Fruit fly (Drosophila melanogaster) whole organism, embryonic: Measurements from ENCODE around the gene CG9837.

Source experiments
- ATbp ChIP-seq: fragments of 200-800 bp; sonication (Bioruptor generic); optimal IDR thresholded peaks from 2 replicates; lab custom pipeline; 2017; ENCODE audit warnings: missing biosample characterization, mild to moderate bottlenecking, missing genetic modification characterization, missing genetic modification reagents
- Antp ChIP-seq: fragments of 200-800 bp; sonication (Bioruptor generic); optimal IDR thresholded peaks from 3 replicates; lab custom pipeline; 2016; ENCODE audit warnings: missing biosample characterization, missing genetic modification characterization
- Blimp-1 ChIP-seq: fragments of 200-800 bp; sonication (Bioruptor generic); optimal IDR thresholded peaks from 3 replicates; lab custom pipeline; 2018; ENCODE audit warnings: missing biosample characterization, missing genetic modification characterization, mild to moderate bottlenecking, moderate library complexity, missing genetic modification reagents
- BtbVII ChIP-seq: fragments of 200-800 bp; sonication (Bioruptor generic); optimal IDR thresholded peaks from 3 replicates; lab custom pipeline; 2017; ENCODE audit warnings: missing biosample characterization, mild to moderate bottlenecking, missing genetic modification characterization
- CG10321 ChIP-seq: fragments of 200-800 bp; sonication (Bioruptor generic); IDR thresholded peaks from 2 replicates; pipeline ENCODE4 v1.3.6; 2022; ENCODE audit warnings: missing biosample characterization, missing genetic modification characterization
- CG11093 ChIP-seq: fragments of 200-800 bp; sonication (Bioruptor generic); IDR thresholded peaks from 3 replicates; pipeline ENCODE4 v1.3.6; 2022; ENCODE audit warnings: missing biosample characterization, missing genetic modification characterization
- CG11560 ChIP-seq: fragments of 200-800 bp; sonication (Bioruptor generic); IDR thresholded peaks from 3 replicates; pipeline ENCODE4 v1.3.6; 2022; ENCODE audit warnings: missing biosample characterization, missing genetic modification characterization
- CG12299 ChIP-seq: fragments of 200-800 bp; sonication (Bioruptor generic); optimal IDR thresholded peaks from 2 replicates; lab custom pipeline; 2018; ENCODE audit warnings: missing biosample characterization, mild to moderate bottlenecking, missing genetic modification characterization
- CG12391 ChIP-seq: fragments of 200-800 bp; sonication (Bioruptor generic); optimal IDR thresholded peaks from 3 replicates; lab custom pipeline; 2018; ENCODE audit warnings: missing biosample characterization, mild to moderate bottlenecking, missing genetic modification characterization, moderate library complexity
- CG17328 ChIP-seq: fragments of 200-800 bp; sonication (Bioruptor generic); IDR thresholded peaks from 2 replicates; pipeline ENCODE4 v1.3.6; 2022; ENCODE audit warnings: missing biosample characterization, missing genetic modification characterization
- CG17568 ChIP-seq: fragments of 200-800 bp; sonication (Bioruptor generic); optimal IDR thresholded peaks from 2 replicates; lab custom pipeline; 2018; ENCODE audit warnings: missing biosample characterization, mild to moderate bottlenecking, missing genetic modification characterization, moderate library complexity
- CG18599 ChIP-seq: fragments of 200-800 bp; sonication (Bioruptor generic); optimal IDR thresholded peaks from 3 replicates; lab custom pipeline; 2017; ENCODE audit warnings: missing biosample characterization, missing genetic modification characterization, mild to moderate bottlenecking, moderate library complexity, missing genetic modification reagents
- CG2129 ChIP-seq: fragments of 200-800 bp; sonication (Bioruptor generic); IDR thresholded peaks from 2 replicates; pipeline ENCODE4 v1.3.6; 2022; ENCODE audit warnings: missing biosample characterization, missing genetic modification characterization; ENCODE audit not compliant: partially characterized antibody
- CG30020 ChIP-seq: fragments of 200-800 bp; optimal IDR thresholded peaks from 2 replicates; lab custom pipeline; 2019; ENCODE audit warnings: missing biosample characterization, mild to moderate bottlenecking, missing genetic modification characterization, moderate library complexity
- CG3281 ChIP-seq: fragments of 200-800 bp; sonication (Bioruptor generic); optimal IDR thresholded peaks from 3 replicates; lab custom pipeline; 2017; ENCODE audit warnings: missing biosample characterization, mild to moderate bottlenecking, missing genetic modification characterization
- CG4820 ChIP-seq: fragments of 200-800 bp; sonication (Bioruptor generic); optimal IDR thresholded peaks from 3 replicates; lab custom pipeline; 2016; ENCODE audit warnings: missing biosample characterization, missing genetic modification characterization
- CG6272 ChIP-seq: fragments of 200-800 bp; sonication (Bioruptor generic); IDR thresholded peaks from 2 replicates; pipeline ENCODE4 v1.3.6; 2022; ENCODE audit warnings: missing biosample characterization, missing genetic modification characterization
- CG7271 ChIP-seq: fragments of 200-800 bp; sonication (Bioruptor generic); optimal IDR thresholded peaks from 2 replicates; lab custom pipeline; 2018; ENCODE audit warnings: missing biosample characterization, mild to moderate bottlenecking, missing genetic modification characterization, moderate library complexity
- CG8089 ChIP-seq: fragments of 200-800 bp; sonication (Bioruptor generic); optimal IDR thresholded peaks from 3 replicates; lab custom pipeline; 2016; ENCODE audit warnings: missing biosample characterization, missing genetic modification characterization
- CG8290 ChIP-seq, 3 experiments: fragments of 200-800 bp; sonication (Bioruptor generic); optimal IDR thresholded peaks; 2 replicates each; lab custom pipeline; 2016 to 2019; ENCODE audit warnings: missing biosample characterization in 3 of 3, missing genetic modification characterization in 3 of 3, mild to moderate bottlenecking in 2 of 3, moderate library complexity in 1 of 3
- CG9609 ChIP-seq: fragments of 200-800 bp; sonication (Bioruptor generic); optimal IDR thresholded peaks from 3 replicates; lab custom pipeline; 2016; ENCODE audit warnings: missing biosample characterization, missing genetic modification characterization
- CG9727 ChIP-seq: fragments of 200-800 bp; sonication (Bioruptor generic); optimal IDR thresholded peaks from 3 replicates; lab custom pipeline; 2017; ENCODE audit warnings: missing biosample characterization, mild to moderate bottlenecking, missing genetic modification characterization
- Dip2 ChIP-seq: fragments of 200-800 bp; sonication (Bioruptor generic); IDR thresholded peaks from 2 replicates; pipeline ENCODE4 v1.3.6; 2022; ENCODE audit warnings: missing biosample characterization, missing genetic modification characterization
- Doc2 ChIP-seq: fragments of 200-800 bp; sonication (Bioruptor generic); IDR thresholded peaks from 2 replicates; pipeline ENCODE4 v1.3.6; 2022; ENCODE audit warnings: missing biosample characterization, missing genetic modification characterization
- E2f2 ChIP-seq: fragments of 200-800 bp; sonication (Bioruptor generic); IDR thresholded peaks from 2 replicates; pipeline ENCODE4 v1.3.6; 2022; ENCODE audit warnings: missing biosample characterization, missing genetic modification characterization
- Elba2 ChIP-seq: fragments of 200-800 bp; sonication (Bioruptor generic); optimal IDR thresholded peaks from 3 replicates; lab custom pipeline; 2016; ENCODE audit warnings: missing biosample characterization, missing genetic modification characterization
- Fer1 ChIP-seq: fragments of 200-800 bp; sonication (Bioruptor generic); optimal IDR thresholded peaks from 2 replicates; lab custom pipeline; 2017; ENCODE audit warnings: missing biosample characterization, mild to moderate bottlenecking, missing genetic modification characterization
- Hand ChIP-seq: fragments of 200-800 bp; sonication (Bioruptor generic); optimal IDR thresholded peaks from 2 replicates; lab custom pipeline; 2017; ENCODE audit warnings: mild to moderate bottlenecking, missing biosample characterization, missing genetic modification reagents, missing genetic modification characterization
- HmgZ ChIP-seq: fragments of 200-800 bp; sonication (Bioruptor generic); optimal IDR thresholded peaks from 2 replicates; lab custom pipeline; 2018; ENCODE audit warnings: missing biosample characterization, mild to moderate bottlenecking, missing genetic modification characterization
- Meics ChIP-seq: fragments of 200-800 bp; sonication (Bioruptor generic); optimal IDR thresholded peaks from 2 replicates; lab custom pipeline; 2017; ENCODE audit warnings: missing biosample characterization, mild to moderate bottlenecking, missing genetic modification characterization
- ara ChIP-seq: fragments of 200-800 bp; sonication (Bioruptor generic); IDR thresholded peaks from 2 replicates; pipeline ENCODE4 v1.3.6; 2022; ENCODE audit warnings: missing biosample characterization, missing genetic modification characterization
- ase ChIP-seq: fragments of 200-800 bp; sonication (Bioruptor generic); IDR thresholded peaks from 3 replicates; pipeline ENCODE4 v1.3.6; 2022; ENCODE audit warnings: missing biosample characterization, missing genetic modification characterization
- ash1 ChIP-seq: fragments of 200-800 bp; sonication (Bioruptor generic); optimal IDR thresholded peaks from 2 replicates; lab custom pipeline; 2018; ENCODE audit warnings: missing biosample characterization, mild to moderate bottlenecking, missing genetic modification characterization
- btn ChIP-seq: fragments of 200-800 bp; sonication (Bioruptor generic); optimal IDR thresholded peaks from 2 replicates; lab custom pipeline; 2016; ENCODE audit warnings: missing biosample characterization, missing genetic modification characterization
- chif ChIP-seq, 2 experiments: fragments of 200-800 bp; sonication (Bioruptor generic); optimal IDR thresholded peaks; 3 replicates each; lab custom pipeline; 2016; ENCODE audit warnings: missing biosample characterization in 2 of 2, missing genetic modification characterization in 2 of 2
- dmrt99B ChIP-seq: fragments of 200-800 bp; sonication (Bioruptor generic); optimal IDR thresholded peaks from 2 replicates; lab custom pipeline; 2018; ENCODE audit warnings: missing biosample characterization, mild to moderate bottlenecking, missing genetic modification characterization, moderate library complexity
- jumu ChIP-seq: fragments of 200-800 bp; sonication (Bioruptor generic); optimal IDR thresholded peaks from 3 replicates; lab custom pipeline; 2016; ENCODE audit warnings: missing biosample characterization, missing genetic modification characterization
- kay ChIP-seq: fragments of 200-800 bp; sonication (Bioruptor generic); optimal IDR thresholded peaks from 2 replicates; lab custom pipeline; 2016; ENCODE audit warnings: missing biosample characterization, missing genetic modification characterization
- lilli ChIP-seq: fragments of 200-800 bp; sonication (Bioruptor generic); optimal IDR thresholded peaks from 3 replicates; lab custom pipeline; 2016; ENCODE audit warnings: missing biosample characterization, missing genetic modification characterization
- lola ChIP-seq, 3 experiments: fragments of >200 bp in 2 of 3; fragments of 200-800 bp in 1 of 3; sonication (Bioruptor generic) in 1 of 3; optimal IDR thresholded peaks; 2 replicates each; lab custom pipeline; 2017 to 2019; ENCODE audit warnings: missing biosample characterization in 3 of 3, missing genetic modification characterization in 3 of 3, mild to moderate bottlenecking in 1 of 3, moderate library complexity in 1 of 3
- nerfin-2 ChIP-seq: fragments of 200-800 bp; sonication (Bioruptor generic); IDR thresholded peaks from 2 replicates; pipeline ENCODE4 v1.3.6; 2022; ENCODE audit warnings: missing biosample characterization, missing genetic modification characterization; ENCODE audit not compliant: partially characterized antibody
- nmo ChIP-seq: fragments of 200-800 bp; sonication (Bioruptor generic); optimal IDR thresholded peaks from 2 replicates; lab custom pipeline; 2018; ENCODE audit warnings: missing biosample characterization, mild to moderate bottlenecking, missing genetic modification characterization, moderate library complexity
- row ChIP-seq: fragments of 200-800 bp; sonication (Bioruptor generic); IDR thresholded peaks from 3 replicates; pipeline ENCODE4 v1.3.6; 2022; ENCODE audit warnings: missing biosample characterization, missing genetic modification characterization
- seq ChIP-seq: fragments of 200-800 bp; sonication (Bioruptor generic); IDR thresholded peaks from 2 replicates; pipeline ENCODE4 v1.3.6; 2022; ENCODE audit warnings: missing biosample characterization, missing genetic modification characterization
- shn ChIP-seq: fragments of 200-800 bp; sonication (Bioruptor generic); optimal IDR thresholded peaks from 3 replicates; lab custom pipeline; 2016; ENCODE audit warnings: missing biosample characterization, missing genetic modification characterization
- sug ChIP-seq: fragments of 200-800 bp; optimal IDR thresholded peaks from 2 replicates; lab custom pipeline; 2019; ENCODE audit warnings: missing biosample characterization, mild to moderate bottlenecking, missing genetic modification characterization, moderate library complexity
- tna ChIP-seq: fragments of 200-800 bp; sonication (Bioruptor generic); IDR thresholded peaks from 2 replicates; pipeline ENCODE4 v1.3.6; 2022; ENCODE audit warnings: missing biosample characterization, missing genetic modification characterization; ENCODE audit not compliant: partially characterized antibody
- tup ChIP-seq: fragments of 200-800 bp; sonication (Bioruptor generic); optimal IDR thresholded peaks from 2 replicates; lab custom pipeline; 2016; ENCODE audit warnings: missing biosample characterization, mild to moderate bottlenecking, missing genetic modification characterization, moderate library complexity
- z ChIP-seq: fragments of 200-800 bp; sonication (Bioruptor generic); IDR thresholded peaks from 3 replicates; pipeline ENCODE4 v1.3.6; 2022; ENCODE audit warnings: missing biosample characterization, missing genetic modification characterization

Gene CG9837

dm6 chr3R:8846154-8846648, 32.8 kb upstream of the CG9837 start (continued):
- TF ChIP-seq nerfin-2 (GFP tag; lab: Robert Waterston, UW), result no peak
- TF ChIP-seq Hand (GFP tag; lab: Kevin White, UChicago), result peak; percentile 17
- TF ChIP-seq Elba2 (GFP tag; lab: Kevin White, UChicago), result peak; percentile 13
- peak; percentile 20 for TF ChIP-seq Antp (GFP tag; lab: Kevin White, UChicago)
- no peak for TF ChIP-seq Dip2
- no peak for TF ChIP-seq CG30020 (tag; lab: Kevin White, UChicago)
- peak; percentile 85 for TF ChIP-seq CG12299 (tag; lab: Kevin White, UChicago)
- TF ChIP-seq row, result peak; percentile 10; the same call in 1 of the 3 replicates
- TF ChIP-seq Meics, result peak; percentile 70
- TF ChIP-seq CG4820 (GFP tag; lab: Kevin White, UChicago), result no peak
- TF ChIP-seq E2f2, result no peak; the same call in 1 of the 2 replicates
- TF ChIP-seq chif (GFP tag; optimal IDR thresholded peaks at IDR 0.05; lab: Kevin White, UChicago), result peak; percentile 7 to 53
- TF ChIP-seq btn (GFP tag; lab: Kevin White, UChicago), result peak; percentile 12
- TF ChIP-seq nmo (GFP tag; lab: Kevin White, UChicago), result no peak
- TF ChIP-seq CG7271 (tag; lab: Kevin White, UChicago), result peak; percentile 63
- TF ChIP-seq ash1, result peak; percentile 89
- TF ChIP-seq Fer1, result peak; percentile 75
- TF ChIP-seq CG6272 (GFP tag; lab: Robert Waterston, UW), result no peak
- TF ChIP-seq jumu (GFP tag; lab: Kevin White, UChicago), result peak; percentile 32
- TF ChIP-seq CG9727 (GFP tag; lab: Kevin White, UChicago), result peak; percentile 61
- peak; percentile 64 for TF ChIP-seq CG17328 (GFP tag; lab: Robert Waterston, UW)
- TF ChIP-seq BtbVII (GFP tag; lab: Kevin White, UChicago), result peak; percentile 69
- TF ChIP-seq seq (GFP tag; lab: Robert Waterston, UW), result no peak
- TF ChIP-seq CG2129 (GFP tag; lab: Robert Waterston, UW), result no peak
- TF ChIP-seq CG12391, result peak; percentile 28
- peak; percentile 75 for TF ChIP-seq HmgZ
- peak; percentile 32; the same call in 1 of the 3 replicates for TF ChIP-seq CG11093 (GFP tag; lab: Robert Waterston, UW)
- peak; percentile 55 for TF ChIP-seq Blimp-1
- peak; percentile 75; the same call in 2 of the 3 replicates for TF ChIP-seq z (GFP tag; lab: Robert Waterston, UW)
- TF ChIP-seq CG3281 (GFP tag; lab: Kevin White, UChicago), result peak; percentile 70
- peak; percentile 55; the same call in 1 of the 2 replicates for TF ChIP-seq tna (GFP tag; lab: Robert Waterston, UW)
- peak; percentile 45; the same call in 1 of the 2 replicates for TF ChIP-seq ara
- TF ChIP-seq Doc2 (GFP tag; lab: Robert Waterston, UW), result no peak
- TF ChIP-seq CG18599, result peak; percentile 57
- peak; percentile 5 for TF ChIP-seq CG8089 (GFP tag; lab: Kevin White, UChicago)
- peak; percentile 50 for TF ChIP-seq CG8290 (GFP tag; optimal IDR thresholded peaks at IDR 0.05; lab: Kevin White, UChicago)
- TF ChIP-seq CG8290 (tag; optimal IDR thresholded peaks at IDR 0.05; lab: Kevin White, UChicago), result peak; percentile 29 to 91
- TF ChIP-seq CG11560 (tag; lab: Robert Waterston, UW), result no peak
- TF ChIP-seq CG10321 (GFP tag; lab: Robert Waterston, UW), result peak; percentile 41; the same call in 1 of the 2 replicates
- no peak for TF ChIP-seq lola (GFP tag; optimal IDR thresholded peaks at IDR 0.05; lab: Kevin White, UChicago)
- no peak for TF ChIP-seq shn (GFP tag; lab: Kevin White, UChicago)
- TF ChIP-seq sug, result peak; percentile 55
- TF ChIP-seq dmrt99B (tag; lab: Kevin White, UChicago), result peak; percentile 43
- TF ChIP-seq CG9609 (GFP tag; lab: Kevin White, UChicago), result no peak
- peak; percentile 12 for TF ChIP-seq kay (GFP tag; lab: Kevin White, UChicago)
- peak; percentile 37 for TF ChIP-seq lilli
- no peak for TF ChIP-seq ase
- no peak for TF ChIP-seq tup (GFP tag; lab: Kevin White, UChicago)
- TF ChIP-seq CG17568 (GFP tag; lab: Kevin White, UChicago), result peak; percentile 69
- TF ChIP-seq ATbp (GFP tag; lab: Kevin White, UChicago), result peak; percentile 60
